Fruit fly (Drosophila melanogaster): ENCODE measurements around the gene CtsB.
A peak's percentile ranks its signal among the peaks of the same experiment; 100 is the strongest.

CtsB gene

DNA sequence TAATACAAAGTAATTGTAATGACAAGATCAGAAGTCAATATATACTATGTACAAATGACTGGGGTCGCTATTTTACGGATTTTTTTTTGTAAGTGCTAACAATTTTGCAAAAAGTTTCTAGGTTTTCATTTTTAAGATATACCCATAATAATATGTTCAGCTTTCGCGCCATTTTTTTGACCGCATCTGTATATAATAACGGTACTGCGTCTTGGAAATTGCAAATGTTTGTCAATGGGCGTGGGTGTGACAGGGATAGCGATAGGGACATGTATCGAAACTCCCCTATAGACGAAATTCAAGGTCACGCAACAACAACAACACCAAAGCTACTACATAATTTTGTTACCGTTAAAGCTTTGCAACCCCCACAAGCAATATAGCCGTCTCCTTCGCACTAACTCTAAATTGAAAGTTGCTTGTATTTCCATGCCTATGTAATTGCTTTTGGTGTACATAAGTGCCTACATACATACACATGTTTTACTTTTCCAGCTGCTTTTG lies 29.4 kb downstream of the CtsB start (continued):
- no peak for TF ChIP-seq CG6683 (GFP tag; optimal IDR thresholded peaks at IDR 0.05)
- peak; percentile 90 for TF ChIP-seq CG10321 (GFP tag; IDR thresholded peaks at IDR 0.05)
- no peak for TF ChIP-seq tio (GFP tag; optimal IDR thresholded peaks at IDR 0.05)
- TF ChIP-seq Hey (tag; optimal IDR thresholded peaks at IDR 0.05): no peak
- TF ChIP-seq lilli (GFP tag; optimal IDR thresholded peaks at IDR 0.05): peak; percentile 29
- TF ChIP-seq CG16815 (GFP tag; optimal IDR thresholded peaks at IDR 0.05): no peak
- peak; percentile 9 for TF ChIP-seq sens (GFP tag)
- TF ChIP-seq E2f1 (GFP tag; IDR thresholded peaks at IDR 0.05): no peak
- no peak for TF ChIP-seq NC2β (GFP tag; optimal IDR thresholded peaks at IDR 0.05)
- peak; percentile 2 for TF ChIP-seq gem (tag; optimal IDR thresholded peaks at IDR 0.05)
- no peak for TF ChIP-seq Drgx (GFP tag; IDR thresholded peaks at IDR 0.05)
- 0 out of 3 replicates have a peak, but pooled peaks have one; percentile 18 for TF ChIP-seq row (GFP tag; IDR thresholded peaks at IDR 0.05)
- peak; percentile 14 for TF ChIP-seq CG2678 (tag; optimal IDR thresholded peaks at IDR 0.05)
- TF ChIP-seq h (optimal IDR thresholded peaks at IDR 0.05): no peak
- no peak for TF ChIP-seq HLH3B (GFP tag; IDR thresholded peaks at IDR 0.05)
- TF ChIP-seq corto (GFP tag; optimal IDR thresholded peaks at IDR 0.05): no peak
- no peak for TF ChIP-seq vnd (GFP tag; IDR thresholded peaks at IDR 0.05; ENCODE audit: partially characterized antibody)
- no peak for TF ChIP-seq Atf3 (GFP tag; optimal IDR thresholded peaks at IDR 0.05)
- TF ChIP-seq CG4730 (GFP tag; IDR thresholded peaks at IDR 0.05): no peak
- no peak for TF ChIP-seq CG8089 (GFP tag; optimal IDR thresholded peaks at IDR 0.05)
- no peak for TF ChIP-seq CG8290 (GFP tag; optimal IDR thresholded peaks at IDR 0.05)
- peak in 1 of 2 experiments; percentile 3 for TF ChIP-seq CG8290 (tag; optimal IDR thresholded peaks at IDR 0.05)

DNA sequence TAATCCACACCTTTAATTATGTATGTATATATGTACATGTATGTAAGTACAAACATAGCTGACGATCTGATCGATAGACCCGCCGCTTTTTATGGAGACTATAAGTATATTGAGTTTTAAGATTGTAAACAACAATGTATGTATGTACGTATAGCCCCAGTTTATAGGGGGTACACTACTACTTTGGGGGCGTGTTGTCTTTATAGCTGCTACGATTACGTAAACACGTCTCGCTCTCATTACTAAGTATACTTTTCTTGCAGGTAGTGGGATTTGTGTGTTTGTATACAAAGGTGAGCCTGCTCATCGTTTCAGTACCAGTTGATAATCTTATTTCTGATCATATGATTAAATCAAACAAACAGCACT lies 32.1 kb downstream of the CtsB start:
- TF ChIP-seq CG42726 (GFP tag; IDR thresholded peaks at IDR 0.05; ENCODE audit: partially characterized antibody): no peak
- no peak for TF ChIP-seq CG9797 (GFP tag; optimal IDR thresholded peaks at IDR 0.05)
- no peak for TF ChIP-seq ATbp (GFP tag; optimal IDR thresholded peaks at IDR 0.05)
- TF ChIP-seq CG34376 (GFP tag; optimal IDR thresholded peaks at IDR 0.05): peak; percentile 46
- no peak for TF ChIP-seq gfzf (GFP tag; optimal IDR thresholded peaks at IDR 0.05)
- TF ChIP-seq tin (GFP tag; optimal IDR thresholded peaks at IDR 0.05): no peak
- TF ChIP-seq so (GFP tag; IDR thresholded peaks at IDR 0.05): peak; percentile 9; the same call in 1 of the 3 replicates
- TF ChIP-seq Ptx1 (GFP tag; IDR thresholded peaks at IDR 0.05): no peak
- TF ChIP-seq B-H2 (GFP tag; optimal IDR thresholded peaks at IDR 0.05): peak; percentile 68
- TF ChIP-seq pho (GFP tag; optimal IDR thresholded peaks at IDR 0.05): no peak
- TF ChIP-seq CG8944 (GFP tag; optimal IDR thresholded peaks at IDR 0.05): no peak
- TF ChIP-seq dati (GFP tag; IDR thresholded peaks at IDR 0.05): no peak
- no peak for TF ChIP-seq CG8388 (GFP tag; optimal IDR thresholded peaks at IDR 0.05)
- TF ChIP-seq toy (GFP tag; IDR thresholded peaks at IDR 0.05): no peak
- TF ChIP-seq H15 (GFP tag; IDR thresholded peaks at IDR 0.05): no peak
- TF ChIP-seq dmrt99B (tag; optimal IDR thresholded peaks at IDR 0.05): no peak
- no peak for TF ChIP-seq Opbp (GFP tag; IDR thresholded peaks at IDR 0.05; ENCODE audit: partially characterized antibody)
- TF ChIP-seq Med (GFP tag): peak; percentile 58
- no peak for TF ChIP-seq Hmr (GFP tag; optimal IDR thresholded peaks at IDR 0.05)
- TF ChIP-seq inv (GFP tag; IDR thresholded peaks at IDR 0.05; ENCODE audit: partially characterized antibody): no peak
- TF ChIP-seq CG8290 (GFP tag; optimal IDR thresholded peaks at IDR 0.05): no peak
- peak in 1 of 2 experiments; percentile 54 for TF ChIP-seq CG8290 (tag; optimal IDR thresholded peaks at IDR 0.05)
- TF ChIP-seq NFAT (GFP tag; IDR thresholded peaks at IDR 0.05): 0 out of 2 replicates have a peak, but pooled peaks have one; percentile 3
- TF ChIP-seq sug (tag; optimal IDR thresholded peaks at IDR 0.05): peak; percentile 95
- no peak for TF ChIP-seq tna (GFP tag; IDR thresholded peaks at IDR 0.05; ENCODE audit: partially characterized antibody)
- TF ChIP-seq stc (GFP tag; IDR thresholded peaks at IDR 0.05): 0 out of 2 replicates have a peak, but pooled peaks have one; percentile 5
- TF ChIP-seq CG18619 (GFP tag; optimal IDR thresholded peaks at IDR 0.05): no peak
- no peak for TF ChIP-seq CG30431 (GFP tag; optimal IDR thresholded peaks at IDR 0.05)
- peak in 1 of 2 experiments; percentile 75 for TF ChIP-seq Pdp1 (GFP tag; optimal IDR thresholded peaks at IDR 0.05)
- TF ChIP-seq CG6813 (GFP tag; optimal IDR thresholded peaks at IDR 0.05): no peak
- no peak for TF ChIP-seq MESR4 (GFP tag; optimal IDR thresholded peaks at IDR 0.05)
